Fruit fly (Drosophila melanogaster): ENCODE results near the gene Dyro.
A peak's percentile ranks its signal among the peaks of the same experiment; 100 is the strongest.

The Dyro gene

dm6 chr3L:11291298-11292167 is 4.2 kb downstream of the Dyro start (continued):
- TF ChIP-seq Hr51 (GFP tag; optimal IDR thresholded peaks at IDR 0.05) (peak in 1 of 2 experiments; percentile 72), sens (GFP tag) (peak; percentile 68), slbo (GFP tag; IDR thresholded peaks at IDR 0.05) (peak; percentile 55; the same call in 1 of the 2 replicates), CG5180 (GFP tag; optimal IDR thresholded peaks at IDR 0.05) (peak; percentile 1), CG18262 (tag; optimal IDR thresholded peaks at IDR 0.05) (peak; percentile 49), vvl (GFP tag; IDR thresholded peaks at IDR 0.05) (peak; percentile 79), CG3281 (GFP tag; optimal IDR thresholded peaks at IDR 0.05) (peak; percentile 39), CG3838 (GFP tag; optimal IDR thresholded peaks at IDR 0.05) (no peak), CG16779 (GFP tag; IDR thresholded peaks at IDR 0.05) (peak; percentile 31; the same call in 1 of the 2 replicates), CG2875 (GFP tag; optimal IDR thresholded peaks at IDR 0.05) (peak; percentile 27), oc (tag; optimal IDR thresholded peaks at IDR 0.05) (peak; percentile 82), dmrt99B (tag; optimal IDR thresholded peaks at IDR 0.05) (peak; percentile 65), Fer3 (tag; optimal IDR thresholded peaks at IDR 0.05) (peak; percentile 20), CG9215 (GFP tag; IDR thresholded peaks at IDR 0.05) (0 out of 2 replicates have a peak, but pooled peaks have one; percentile 11), CG2199 (GFP tag; IDR thresholded peaks at IDR 0.05) (0 out of 3 replicates have a peak, but pooled peaks have one; percentile 7), Abd-B (GFP tag; optimal IDR thresholded peaks at IDR 0.05) (peak; percentile 42), Fer1 (GFP tag; optimal IDR thresholded peaks at IDR 0.05) (no peak), trh (GFP tag; optimal IDR thresholded peaks at IDR 0.05) (peak; percentile 37), CG32772 (GFP tag; IDR thresholded peaks at IDR 0.05) (peak; percentile 27; the same call in 1 of the 2 replicates), mirr (GFP tag; optimal IDR thresholded peaks at IDR 0.05) (peak; percentile 71), ase (GFP tag; IDR thresholded peaks at IDR 0.05) (0 out of 3 replicates have a peak, but pooled peaks have one; percentile 24), lab (GFP tag; optimal IDR thresholded peaks at IDR 0.05) (peak; percentile 41), CG1603 (tag; optimal IDR thresholded peaks at IDR 0.05) (peak; percentile 3), NFAT (GFP tag; IDR thresholded peaks at IDR 0.05) (peak; percentile 51), cas (GFP tag; IDR thresholded peaks at IDR 0.05) (no peak), Drgx (GFP tag; IDR thresholded peaks at IDR 0.05) (peak; percentile 56), esg (GFP tag; conservative IDR thresholded peaks at IDR 0.05) (peak; percentile 29; the same call in 1 of the 2 replicates), salm (tag; optimal IDR thresholded peaks at IDR 0.05) (peak; percentile 2), CG17802 (tag; optimal IDR thresholded peaks at IDR 0.05) (no peak), CG31224 (GFP tag; IDR thresholded peaks at IDR 0.05) (0 out of 2 replicates have a peak, but pooled peaks have one; percentile 12), CG13775 (GFP tag; optimal IDR thresholded peaks at IDR 0.05) (peak; percentile 51), dysf (GFP tag; IDR thresholded peaks at IDR 0.05) (peak; percentile 65), CG7357 (GFP tag; IDR thresholded peaks at IDR 0.05) (peak; percentile 52; the same call in 1 of the 3 replicates), tll (GFP tag; optimal IDR thresholded peaks at IDR 0.05) (no peak), dan (GFP tag; IDR thresholded peaks at IDR 0.05) (no peak), jing (GFP tag; optimal IDR thresholded peaks at IDR 0.05) (no peak), tap (tag; optimal IDR thresholded peaks at IDR 0.05) (peak; percentile 43), CG13424 (tag; optimal IDR thresholded peaks at IDR 0.05) (peak; percentile 50), CG11085 (GFP tag; IDR thresholded peaks at IDR 0.05) (no peak), CG9437 (GFP tag; optimal IDR thresholded peaks at IDR 0.05) (peak; percentile 47), CG15269 (tag; optimal IDR thresholded peaks at IDR 0.05) (peak; percentile 47), CG15514 (GFP tag; optimal IDR thresholded peaks at IDR 0.05) (peak; percentile 27), psq (GFP tag; optimal IDR thresholded peaks at IDR 0.05) (peak; percentile 29), CG10267 (tag; optimal IDR thresholded peaks at IDR 0.05) (peak; percentile 36), CG6683 (GFP tag; optimal IDR thresholded peaks at IDR 0.05) (peak; percentile 16), E2f2 (GFP tag; IDR thresholded peaks at IDR 0.05) (peak; percentile 20; the same call in 1 of the 2 replicates), shn (GFP tag; optimal IDR thresholded peaks at IDR 0.05) (no peak)

All from whole organism, embryonic.